Worm (Caenorhabditis elegans) whole organism, L1 larva: ENCODE measurements around the gene ZK856.18.

Experiments used
- dsc-1 ChIP-seq: sonication (generic microtip); optimal IDR thresholded peaks from 2 replicates; lab custom pipeline; 2016; ENCODE audit warnings: mild to moderate bottlenecking, missing genetic modification characterization, missing compliant biosample characterization
- elt-3 ChIP-seq, 6 experiments: fragments of 150-350 bp in 1 of 6; sonication (generic microtip); optimal IDR thresholded peaks; 2 replicates each; lab custom pipeline; 2017 to 2018; ENCODE audit warnings: missing biosample characterization in 6 of 6, missing genetic modification characterization in 6 of 6, inconsistent platforms in 1 of 6
- nhr-71 ChIP-seq: sonication (generic microtip); optimal IDR thresholded peaks from 2 replicates; lab custom pipeline; 2016; ENCODE audit warnings: mild to moderate bottlenecking, missing genetic modification characterization, moderate library complexity, missing compliant biosample characterization

DNA sequence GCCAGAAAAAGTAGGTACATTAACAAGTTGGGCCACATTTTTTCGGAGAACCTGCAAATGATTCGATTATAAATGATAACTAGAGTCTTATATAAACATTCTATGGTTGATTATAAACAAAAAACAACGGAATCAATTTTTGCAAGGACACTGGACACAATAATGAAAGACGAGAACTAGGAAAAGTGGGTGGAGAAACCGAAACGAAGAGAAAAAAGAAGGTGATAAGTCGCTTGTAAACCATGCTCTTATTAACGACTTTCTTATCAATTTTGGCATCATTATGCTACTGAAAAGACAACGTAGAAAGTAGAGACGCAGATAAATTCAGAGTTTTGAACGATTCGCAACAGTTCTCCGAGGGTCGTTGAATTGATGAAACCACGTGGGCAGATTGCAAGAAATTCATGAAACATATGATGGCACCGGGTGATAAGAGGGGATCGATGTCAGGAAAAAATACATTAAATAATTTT, 4.3 kb upstream of the ZK856.18 start, which contains the start of gene ZK856.5:
- TF ChIP-seq nhr-71 (peak; percentile 22), dsc-1 (no peak), elt-3 (tag; optimal IDR thresholded peaks at IDR 0.05; lab: Kevin White, UChicago) (no peak)
